Fruit fly (Drosophila melanogaster): ENCODE data around the gene stg.

Gene stg

dm6 chr3R:29228745-29229448 lies 26.7 kb downstream of the stg start, which contains the start of gene Usp1:
TSS of gene Usp1 (plus strand) at chr3R:29229161.
- TF ChIP-seq Myc (optimal IDR thresholded peaks at IDR 0.05) (no peak), Dif (GFP tag; optimal IDR thresholded peaks at IDR 0.05; ENCODE audit: partially characterized antibody) (no peak), Hr78 (GFP tag; optimal IDR thresholded peaks at IDR 0.05) (no peak), lola (GFP tag; optimal IDR thresholded peaks at IDR 0.05) (no peak), Hr83 (GFP tag; optimal IDR thresholded peaks at IDR 0.05; ENCODE audit: poor library complexity, severe bottlenecking) (peak; percentile 48), OdsH (GFP tag; optimal IDR thresholded peaks at IDR 0.05) (no peak), fru (GFP tag; optimal IDR thresholded peaks at IDR 0.05) (no peak), dl (GFP tag; optimal IDR thresholded peaks at IDR 0.05; ENCODE audit: insufficient read depth in 1 of 2, partially characterized antibody in 2 of 2) (no peak), sage (GFP tag; optimal IDR thresholded peaks at IDR 0.05) (no peak), tai (GFP tag; optimal IDR thresholded peaks at IDR 0.05) (no peak), N (GFP tag; optimal IDR thresholded peaks at IDR 0.05) (peak; percentile 11), h (GFP tag; optimal IDR thresholded peaks at IDR 0.05) (peak; percentile 19)

dm6 chr3R:29227675-29228211 lies 27.9 kb downstream of the stg start, which contains the start of gene CG14507:
TSS of gene CG14507 (minus strand) at chr3R:29227725.
- no peak for TF ChIP-seq CG9705 (GFP tag; optimal IDR thresholded peaks at IDR 0.05)
- TF ChIP-seq psq (GFP tag; optimal IDR thresholded peaks at IDR 0.05) = no peak
- no peak for TF ChIP-seq dsf (GFP tag; optimal IDR thresholded peaks at IDR 0.05; ENCODE audit: borderline replicate concordance)
- TF ChIP-seq CG32264 (GFP tag; optimal IDR thresholded peaks at IDR 0.05) = no peak
- TF ChIP-seq foxo (GFP tag; optimal IDR thresholded peaks at IDR 0.05) = no peak
- no peak for TF ChIP-seq sv (GFP tag; optimal IDR thresholded peaks at IDR 0.05)
- no peak for TF ChIP-seq brk (GFP tag; optimal IDR thresholded peaks at IDR 0.05)
- TF ChIP-seq Hr83 (GFP tag; optimal IDR thresholded peaks at IDR 0.05; ENCODE audit: poor library complexity, severe bottlenecking) = no peak
- no peak for TF ChIP-seq h (GFP tag; optimal IDR thresholded peaks at IDR 0.05)
- TF ChIP-seq dmrt93B (GFP tag; optimal IDR thresholded peaks at IDR 0.05) = no peak
- TF ChIP-seq Dif (GFP tag; optimal IDR thresholded peaks at IDR 0.05; ENCODE audit: partially characterized antibody) = no peak
- no peak for TF ChIP-seq GATAd (GFP tag; optimal IDR thresholded peaks at IDR 0.05)
- no peak for TF ChIP-seq Myc (optimal IDR thresholded peaks at IDR 0.05)

dm6 chr3R:29222891-29223842 lies 32.4 kb downstream of the stg start, which contains the start of the genes Cisd2 and Brd8:
TSS of gene Cisd2 (minus strand) at chr3R:29223428.
TSS of gene Brd8 (plus strand) at chr3R:29223485.
- TF ChIP-seq Myc (optimal IDR thresholded peaks at IDR 0.05) (peak; percentile 7), Hr83 (GFP tag; optimal IDR thresholded peaks at IDR 0.05; ENCODE audit: poor library complexity, severe bottlenecking) (no peak), CG9705 (GFP tag; optimal IDR thresholded peaks at IDR 0.05) (no peak)

- no peak for TF ChIP-seq dsf (GFP tag; optimal IDR thresholded peaks at IDR 0.05; ENCODE audit: borderline replicate concordance)
- TF ChIP-seq dmrt93B (GFP tag; optimal IDR thresholded peaks at IDR 0.05) = no peak
- no peak for TF ChIP-seq Dfd (GFP tag; optimal IDR thresholded peaks at IDR 0.05)
These were observed 34.4 kb downstream of the stg start for dm6 chr3R:29221168-29221567.

- TF ChIP-seq CrebA (GFP tag; optimal IDR thresholded peaks at IDR 0.05; ENCODE audit: borderline replicate concordance) = no peak
- no peak for TF ChIP-seq Vsx2 (GFP tag; optimal IDR thresholded peaks at IDR 0.05; ENCODE audit: partially characterized antibody)
- TF ChIP-seq OdsH (GFP tag; optimal IDR thresholded peaks at IDR 0.05) = no peak
- no peak for TF ChIP-seq br (GFP tag; optimal IDR thresholded peaks at IDR 0.05)
- no peak for TF ChIP-seq Dfd (GFP tag; optimal IDR thresholded peaks at IDR 0.05)
- no peak for TF ChIP-seq h (GFP tag; optimal IDR thresholded peaks at IDR 0.05)
- TF ChIP-seq Sp1 (GFP tag; optimal IDR thresholded peaks at IDR 0.05) = no peak
- TF ChIP-seq Myc (optimal IDR thresholded peaks at IDR 0.05) = no peak
- no peak for TF ChIP-seq HLH106 (tag; optimal IDR thresholded peaks at IDR 0.05)
- TF ChIP-seq fru (GFP tag; optimal IDR thresholded peaks at IDR 0.05) = no peak
- TF ChIP-seq Rel (GFP tag; optimal IDR thresholded peaks at IDR 0.05) = no peak
- TF ChIP-seq Rel (tag; optimal IDR thresholded peaks at IDR 0.05) = no peak
These were observed 35.0 kb downstream of the stg start for dm6 chr3R:29220585-29220984.
